Worm (Caenorhabditis elegans) whole organism, midembryonic: Measurements from ENCODE around the gene T08A9.13.

Experiments
- T22C8.4 ChIP-seq: fragments of 200-800 bp; sonication (Bioruptor generic); IDR thresholded peaks from 2 replicates; pipeline ENCODE4 v1.3.6; 2022; ENCODE audit warnings: missing genetic modification characterization, missing compliant biosample characterization
- cog-1 ChIP-seq: sonication (generic microtip); optimal IDR thresholded peaks from 2 replicates; lab custom pipeline; 2016; ENCODE audit warnings: missing genetic modification characterization, missing compliant biosample characterization
- flt-1 ChIP-seq: fragments of 200-800 bp; sonication (Bioruptor generic); IDR thresholded peaks from 2 replicates; pipeline ENCODE4 v1.3.6; 2022; ENCODE audit warnings: missing genetic modification characterization, missing compliant biosample characterization
- klf-2 ChIP-seq: fragments of 200-800 bp; sonication (Bioruptor generic); conservative IDR thresholded peaks from 2 replicates; pipeline ENCODE4 v1.3.6; 2022; ENCODE audit warnings: missing genetic modification reagents, missing genetic modification characterization, missing compliant biosample characterization
- med-1 ChIP-seq: sonication (generic microtip); optimal IDR thresholded peaks from 2 replicates; lab custom pipeline; 2017; ENCODE audit warnings: missing genetic modification characterization, mild to moderate bottlenecking, missing compliant biosample characterization, antibody characterized with exemption, missing genetic modification reagents; ENCODE audit not compliant: insufficient read depth
- ref-1 ChIP-seq: fragments of 200-800 bp; sonication (Bioruptor generic); conservative IDR thresholded peaks from 2 replicates; pipeline ENCODE4 v1.3.6; 2022; ENCODE audit warnings: missing genetic modification reagents, missing genetic modification characterization, missing compliant biosample characterization
- tab-1 ChIP-seq: fragments of 200-800 bp; sonication (Bioruptor generic); IDR thresholded peaks from 2 replicates; pipeline ENCODE4 v1.3.6; 2022; ENCODE audit warnings: missing genetic modification characterization, missing compliant biosample characterization
- ztf-23 ChIP-seq: fragments of 200-800 bp; sonication (Bioruptor generic); IDR thresholded peaks from 2 replicates; pipeline ENCODE4 v1.3.6; 2022; ENCODE audit warnings: missing genetic modification reagents, missing genetic modification characterization, missing compliant biosample characterization
- ztf-29 ChIP-seq: fragments of 200-800 bp; sonication (Bioruptor generic); IDR thresholded peaks from 2 replicates; pipeline ENCODE4 v1.3.6; 2022; ENCODE audit warnings: missing genetic modification reagents, missing genetic modification characterization, missing compliant biosample characterization

DNA sequence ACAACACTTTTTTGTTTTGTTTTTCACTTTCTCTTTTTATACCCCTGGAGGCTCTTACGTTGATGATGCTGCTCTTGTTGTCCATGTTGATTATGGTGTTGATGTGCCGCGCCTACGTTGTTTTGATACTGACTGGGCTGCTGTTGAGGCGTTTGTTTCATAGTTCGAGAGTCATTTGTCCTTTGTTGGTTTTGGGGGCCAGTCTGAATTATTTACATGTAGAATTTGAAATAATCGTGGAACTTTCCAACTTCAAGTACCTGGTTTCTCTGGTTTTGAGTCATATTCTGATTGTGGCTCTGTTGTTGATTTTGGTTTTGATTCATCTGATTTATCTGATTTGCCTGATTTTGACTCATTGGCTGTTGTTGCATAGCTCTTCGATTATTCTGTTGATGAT is 44.1 kb downstream of the T08A9.13 start:
- TF ChIP-seq klf-2 (GFP tag; lab: Robert Waterston, UW) (no peak), T22C8.4 (GFP tag; lab: Robert Waterston, UW) (no peak), flt-1 (GFP tag; lab: Robert Waterston, UW) (no peak), med-1 (no peak), ztf-23 (no peak), tab-1 (GFP tag; lab: Robert Waterston, UW) (no peak), ref-1 (no peak), ztf-29 (no peak), cog-1 (tag; lab: Kevin White, UChicago) (no peak)
